Worm (Caenorhabditis elegans) whole organism, L4 larva: ENCODE results near the gene msp-78.

Source experiments
- D1046.2 ChIP-seq: fragments of 200-800 bp; sonication (Bioruptor generic); IDR thresholded peaks from 2 replicates; pipeline ENCODE4 v1.3.6; 2022; ENCODE audit warnings: missing genetic modification characterization, missing compliant biosample characterization
- T20F7.1 ChIP-seq: fragments of 200-800 bp; sonication (Bioruptor generic); optimal IDR thresholded peaks from 2 replicates; lab custom pipeline; 2018; ENCODE audit warnings: mild to moderate bottlenecking, missing genetic modification characterization, missing compliant biosample characterization
- Y105C5A.15 ChIP-seq: fragments of 200-800 bp; sonication (Bioruptor generic); IDR thresholded peaks from 2 replicates; pipeline ENCODE4 v1.3.6; 2022; ENCODE audit warnings: missing genetic modification characterization, missing compliant biosample characterization
- aly-2 ChIP-seq: sonication (generic microtip); optimal IDR thresholded peaks from 2 replicates; lab custom pipeline; 2018; ENCODE audit warnings: missing biosample characterization, missing genetic modification characterization
- attf-4 ChIP-seq: sonication (generic microtip); optimal IDR thresholded peaks from 3 replicates; lab custom pipeline; 2017; ENCODE audit warnings: missing biosample characterization, missing genetic modification characterization
- ceh-44 ChIP-seq: fragments of 200-800 bp; sonication (Bioruptor generic); IDR thresholded peaks from 2 replicates; pipeline ENCODE4 v1.3.6; 2022; ENCODE audit warnings: missing genetic modification reagents, missing genetic modification characterization, missing compliant biosample characterization
- ceh-82 ChIP-seq: sonication (generic microtip); optimal IDR thresholded peaks from 2 replicates; lab custom pipeline; 2017; ENCODE audit warnings: missing biosample characterization, missing genetic modification characterization
- ces-1 ChIP-seq: fragments of 150-350 bp; sonication (generic microtip); optimal IDR thresholded peaks from 4 replicates; lab custom pipeline; 2014; ENCODE audit warnings: missing biosample characterization, missing genetic modification reagents, missing genetic modification characterization
- ctbp-1 ChIP-seq: fragments of 200-800 bp; sonication (Bioruptor generic); IDR thresholded peaks from 2 replicates; pipeline ENCODE4 v1.3.6; 2022; ENCODE audit warnings: missing genetic modification reagents, missing genetic modification characterization, missing compliant biosample characterization
- daf-16 ChIP-seq, 3 experiments: sonication (generic microtip); optimal IDR thresholded peaks; 2 replicates each; lab custom pipeline; 2016 to 2017; ENCODE audit warnings: missing genetic modification characterization in 3 of 3, missing genetic modification reagents in 3 of 3, mild to moderate bottlenecking in 2 of 3, missing compliant biosample characterization in 2 of 3, missing biosample characterization in 1 of 3, moderate library complexity in 1 of 3
- dmd-6 ChIP-seq: fragments of 200-800 bp; sonication (Bioruptor generic); IDR thresholded peaks from 2 replicates; pipeline ENCODE4 v1.3.6; 2022; ENCODE audit warnings: missing genetic modification reagents, missing genetic modification characterization, missing compliant biosample characterization
- dmd-9 ChIP-seq: fragments of 200-800 bp; sonication (Bioruptor generic); IDR thresholded peaks from 2 replicates; pipeline ENCODE4 v1.3.6; 2022; ENCODE audit warnings: missing genetic modification reagents, missing genetic modification characterization, missing compliant biosample characterization
- dpl-1 ChIP-seq: fragments of 150-350 bp; optimal IDR thresholded peaks from 2 replicates; lab custom pipeline; 2014; ENCODE audit warnings: missing biosample characterization, missing genetic modification reagents, missing genetic modification characterization
- dve-1 ChIP-seq: sonication (generic microtip); optimal IDR thresholded peaks from 2 replicates; lab custom pipeline; 2017; ENCODE audit warnings: antibody characterized with exemption, mild to moderate bottlenecking, missing genetic modification characterization, missing compliant biosample characterization; ENCODE audit not compliant: insufficient read depth
- gei-8 ChIP-seq: fragments of 200-800 bp; sonication (Bioruptor generic); optimal IDR thresholded peaks from 2 replicates; lab custom pipeline; 2018; ENCODE audit warnings: mild to moderate bottlenecking, missing genetic modification characterization, missing compliant biosample characterization
- hif-1 ChIP-seq, 2 experiments: sonication (generic microtip); optimal IDR thresholded peaks; 2 replicates each; lab custom pipeline; 2016 to 2017; ENCODE audit warnings: missing compliant biosample characterization in 2 of 2, missing genetic modification characterization in 2 of 2, missing genetic modification reagents in 2 of 2, missing genotype in 2 of 2, mild to moderate bottlenecking in 1 of 2
- hlh-11 ChIP-seq: fragments of 200-800 bp; sonication (Bioruptor generic); optimal IDR thresholded peaks from 2 replicates; lab custom pipeline; 2018; ENCODE audit warnings: mild to moderate bottlenecking, missing genetic modification characterization, missing compliant biosample characterization
- hlh-30 ChIP-seq: sonication (generic microtip); optimal IDR thresholded peaks from 2 replicates; lab custom pipeline; 2017; ENCODE audit warnings: antibody characterized with exemption, mild to moderate bottlenecking, missing genetic modification characterization, missing compliant biosample characterization; ENCODE audit not compliant: insufficient read depth
- hmg-1.1 ChIP-seq: fragments of 200-800 bp; sonication (Bioruptor generic); IDR thresholded peaks from 2 replicates; pipeline ENCODE4 v1.3.6; 2022; ENCODE audit warnings: missing genetic modification reagents, missing genetic modification characterization, missing compliant biosample characterization
- jun-1 ChIP-seq: fragments of 150-350 bp; optimal IDR thresholded peaks from 2 replicates; lab custom pipeline; 2014; ENCODE audit warnings: missing biosample characterization, missing genetic modification reagents, missing genetic modification characterization
- lin-38 ChIP-seq: fragments of 200-800 bp; sonication (Bioruptor generic); IDR thresholded peaks from 2 replicates; pipeline ENCODE4 v1.3.6; 2022; ENCODE audit warnings: missing genetic modification reagents, missing genetic modification characterization, missing compliant biosample characterization
- lin-39 ChIP-seq: fragments of 150-350 bp; optimal IDR thresholded peaks from 2 replicates; lab custom pipeline; 2014; ENCODE audit warnings: missing biosample characterization, missing genetic modification reagents, missing genetic modification characterization
- lsy-2 ChIP-seq, 2 experiments: fragments of 150-350 bp in 1 of 2; sonication (generic microtip) in 1 of 2; optimal IDR thresholded peaks; 2 replicates each; lab custom pipeline; 2014 to 2017; ENCODE audit warnings: missing biosample characterization in 2 of 2, missing genetic modification characterization in 2 of 2
- mes-2 ChIP-seq: sonication (generic microtip); optimal IDR thresholded peaks from 2 replicates; lab custom pipeline; 2016; ENCODE audit warnings: missing genotype, mild to moderate bottlenecking, missing genetic modification characterization, missing compliant biosample characterization; ENCODE audit not compliant: poor library complexity, severe bottlenecking
- mxl-2 ChIP-seq: fragments of 200-800 bp; sonication (Bioruptor generic); conservative IDR thresholded peaks from 2 replicates; pipeline ENCODE4 v1.3.6; 2022; ENCODE audit warnings: missing genetic modification reagents, missing genetic modification characterization, missing compliant biosample characterization
- nhr-11 ChIP-seq: fragments of 150-350 bp; optimal IDR thresholded peaks from 2 replicates; lab custom pipeline; 2014; ENCODE audit warnings: missing biosample characterization, missing genetic modification characterization
- nhr-237 ChIP-seq: sonication (generic microtip); optimal IDR thresholded peaks from 2 replicates; lab custom pipeline; 2017; ENCODE audit warnings: missing biosample characterization, missing genetic modification characterization
- nhr-28 ChIP-seq: fragments of 150-350 bp; optimal IDR thresholded peaks from 2 replicates; lab custom pipeline; 2014; ENCODE audit warnings: missing biosample characterization, missing genetic modification characterization
- nhr-48 ChIP-seq: sonication (generic microtip); optimal IDR thresholded peaks from 2 replicates; lab custom pipeline; 2016; ENCODE audit warnings: mild to moderate bottlenecking, missing genetic modification characterization, missing compliant biosample characterization
- nhr-77 ChIP-seq: fragments of 150-350 bp; optimal IDR thresholded peaks from 2 replicates; lab custom pipeline; 2014; ENCODE audit warnings: missing biosample characterization, missing genetic modification characterization
- pha-4 ChIP-seq, 2 experiments: fragments of 150-350 bp in 1 of 2; fragments of 200-800 bp in 1 of 2; sonication (Bioruptor generic) in 1 of 2; IDR thresholded peaks in 1 of 2; optimal IDR thresholded peaks in 1 of 2; 2 replicates each; pipeline versions ENCODE4 v1.3.6 to Lab custom; 2014 to 2022; ENCODE audit warnings: missing genetic modification characterization in 2 of 2, missing genetic modification reagents in 2 of 2, missing biosample characterization in 1 of 2, missing compliant biosample characterization in 1 of 2
- php-3 ChIP-seq: fragments of 200-800 bp; sonication (Bioruptor generic); IDR thresholded peaks from 2 replicates; pipeline ENCODE4 v1.3.6; 2022; ENCODE audit warnings: missing genetic modification reagents, missing genetic modification characterization, missing compliant biosample characterization
- pqm-1 ChIP-seq: sonication (generic microtip); optimal IDR thresholded peaks from 2 replicates; lab custom pipeline; 2017; ENCODE audit warnings: missing biosample characterization, missing genetic modification characterization
- snpc-4 ChIP-seq: fragments of 150-350 bp; optimal IDR thresholded peaks from 2 replicates; lab custom pipeline; 2014; ENCODE audit warnings: missing biosample characterization, missing genetic modification characterization
- unc-130 ChIP-seq: sonication (generic microtip); optimal IDR thresholded peaks from 2 replicates; lab custom pipeline; 2016; ENCODE audit warnings: missing genetic modification reagents, missing genetic modification characterization, missing compliant biosample characterization
- unc-62 ChIP-seq, 3 experiments: fragments of 150-350 bp in 1 of 3; sonication (generic microtip); optimal IDR thresholded peaks in 2 of 3; peaks in 1 of 3; 1 replicate in 1 of 3; 2 replicates in 2 of 3; lab custom pipeline; 2014 to 2017; ENCODE audit warnings: missing biosample characterization in 3 of 3, missing genetic modification characterization in 3 of 3, missing genetic modification reagents in 3 of 3, missing genotype in 1 of 3
- vab-7 ChIP-seq: fragments of 200-800 bp; sonication (Bioruptor generic); IDR thresholded peaks from 2 replicates; pipeline ENCODE4 v1.3.6; 2022; ENCODE audit warnings: missing genetic modification reagents, missing genetic modification characterization, missing compliant biosample characterization
- ztf-11 ChIP-seq: fragments of 150-350 bp; optimal IDR thresholded peaks from 2 replicates; lab custom pipeline; 2014; ENCODE audit warnings: missing biosample characterization, missing genetic modification characterization
- ztf-7 ChIP-seq: fragments of 150-350 bp; optimal IDR thresholded peaks from 2 replicates; lab custom pipeline; 2014; ENCODE audit warnings: missing biosample characterization, missing genetic modification characterization

msp-78 gene

DNA sequence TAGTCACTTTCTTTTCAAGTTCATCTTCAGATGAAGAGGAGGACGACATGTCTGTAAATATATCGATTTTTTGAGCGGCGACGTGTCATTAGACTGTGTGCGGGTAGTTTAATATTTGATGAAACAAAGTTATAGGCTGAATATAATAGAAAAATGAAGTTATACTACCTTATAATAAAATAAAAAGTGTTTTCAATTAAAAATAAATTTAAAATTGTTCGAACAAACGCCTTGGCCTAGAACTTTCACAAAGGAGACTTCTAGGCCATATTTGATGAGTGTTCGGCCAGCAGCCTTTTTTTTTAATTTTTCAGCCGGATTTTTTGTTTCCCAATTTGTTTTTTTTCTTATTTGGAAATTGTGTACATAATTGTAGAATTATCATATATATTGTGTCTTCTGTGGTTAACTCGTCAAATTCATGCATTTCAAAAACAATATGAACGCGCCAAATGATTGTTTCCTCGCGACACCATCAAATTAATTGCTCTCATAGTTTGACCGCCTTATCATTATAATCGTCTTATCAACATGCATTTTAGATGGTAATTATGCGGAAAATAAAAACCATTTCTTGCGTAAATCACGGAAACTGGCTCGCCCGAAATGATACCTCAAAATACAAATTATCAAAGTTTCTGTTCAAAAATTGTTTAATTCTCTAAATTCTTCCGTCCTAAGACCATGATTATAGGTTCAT, 27.6 kb downstream of the msp-78 start, which contains the start of gene T13F2.2:
Gene T13F2.2 (minus strand): TSS at position 51 of the 700 bp plus-strand sequence.
- TF ChIP-seq hif-1 (tag; optimal IDR thresholded peaks at IDR 0.05; lab: Kevin White, UChicago) (peak in 1 of 2 experiments; percentile 5), unc-130 (GFP tag; lab: Kevin White, UChicago) (peak; percentile 46), dpl-1 (GFP tag; lab: Kevin White, UChicago) (peak; percentile 23), lin-38 (GFP tag; lab: Robert Waterston, UW) (0 out of 2 replicates have a peak, but pooled peaks have one; percentile 16), nhr-11 (no peak), ztf-11 (tag; lab: Kevin White, UChicago) (no peak), aly-2 (tag; lab: Kevin White, UChicago) (no peak), attf-4 (tag; lab: Kevin White, UChicago) (no peak), hlh-11 (tag; lab: Kevin White, UChicago) (peak; percentile 59), php-3 (peak; percentile 95), dmd-6 (GFP tag; lab: Robert Waterston, UW) (peak; percentile 70; the same call in 1 of the 2 replicates), unc-62 (GFP tag; optimal IDR thresholded peaks at IDR 0.05 in 1 of 2; lab: Kevin White, UChicago) (peak in 1 of 2 experiments; percentile 2), unc-62 (tag; optimal IDR thresholded peaks at IDR 0.05; lab: Kevin White, UChicago) (no peak), daf-16 (GFP tag; optimal IDR thresholded peaks at IDR 0.05; lab: Kevin White, UChicago) (no peak), daf-16 (tag; optimal IDR thresholded peaks at IDR 0.05; lab: Kevin White, UChicago) (peak; percentile 86), mes-2 (peak; percentile 73), ztf-7 (tag; lab: Kevin White, UChicago) (no peak), nhr-28 (tag; lab: Kevin White, UChicago) (peak; percentile 72), gei-8 (GFP tag; lab: Kevin White, UChicago) (no peak), nhr-77 (tag; lab: Kevin White, UChicago) (peak; percentile 11), pqm-1 (tag; lab: Kevin White, UChicago) (peak; percentile 86), dve-1 (tag; lab: Kevin White, UChicago) (peak; percentile 58), lsy-2 (tag; optimal IDR thresholded peaks at IDR 0.05; lab: Kevin White, UChicago) (peak in 1 of 2 experiments; percentile 15), dmd-9 (GFP tag; lab: Robert Waterston, UW) (no peak)

DNA sequence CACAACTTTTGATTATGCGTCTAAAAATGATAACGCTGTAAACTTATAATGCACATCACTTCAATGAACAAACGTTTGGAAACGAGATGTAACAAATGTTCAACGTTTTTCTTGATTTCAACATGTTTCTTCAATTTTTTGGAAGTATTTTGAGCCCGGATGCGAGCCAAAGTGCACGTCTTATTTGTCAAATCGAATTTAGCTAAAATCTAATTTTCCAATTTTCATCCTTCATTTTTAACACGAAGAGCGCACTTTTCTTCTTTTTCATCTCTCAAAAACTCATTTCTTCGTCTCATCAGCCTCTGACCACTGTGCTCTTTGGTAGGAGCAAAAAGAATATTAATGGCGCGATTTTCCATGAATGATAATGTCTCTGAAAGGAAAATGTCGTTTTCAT, 28.5 kb downstream of the msp-78 start:
- TF ChIP-seq nhr-28 (tag; lab: Kevin White, UChicago), result no peak
- no peak for TF ChIP-seq nhr-11
- peak; percentile 61; the same call in 1 of the 2 replicates for TF ChIP-seq ctbp-1
- no peak for TF ChIP-seq daf-16 (GFP tag; optimal IDR thresholded peaks at IDR 0.05; lab: Kevin White, UChicago)
- TF ChIP-seq daf-16 (tag; optimal IDR thresholded peaks at IDR 0.05; lab: Kevin White, UChicago), result peak; percentile 32
- peak; percentile 92 for TF ChIP-seq ces-1 (GFP tag; lab: Kevin White, UChicago)
- TF ChIP-seq mes-2, result peak; percentile 4
- TF ChIP-seq dmd-6 (GFP tag; lab: Robert Waterston, UW), result 0 out of 2 replicates have a peak, but pooled peaks have one; percentile 37
- no peak for TF ChIP-seq jun-1
- peak; percentile 27 for TF ChIP-seq hlh-30
- TF ChIP-seq snpc-4 (tag; lab: Kevin White, UChicago), result no peak
- TF ChIP-seq nhr-48 (tag; lab: Kevin White, UChicago), result no peak
- no peak for TF ChIP-seq ceh-44

DNA sequence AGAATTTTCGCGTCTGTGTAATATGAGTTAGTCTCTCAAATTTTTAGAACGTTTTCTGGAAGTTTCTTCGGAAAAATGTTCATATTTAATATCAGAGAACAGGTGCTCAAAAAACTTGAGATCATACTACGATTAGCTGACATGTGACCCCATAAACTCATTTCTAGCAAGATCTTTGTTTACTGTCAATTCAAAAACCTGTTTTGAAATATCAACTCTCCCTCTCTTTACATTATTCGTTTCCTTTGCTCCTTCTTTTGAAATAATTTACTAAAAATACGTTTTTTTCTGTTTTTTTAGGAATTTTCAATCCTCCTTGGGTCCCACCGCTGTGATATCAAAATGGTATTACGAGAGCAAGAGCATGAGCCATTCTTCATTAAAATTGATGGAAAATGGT, 29.3 kb downstream of the msp-78 start, which contains the start of gene fat-4:
Gene fat-4 (plus strand): TSS at position 301 of the 400 bp plus-strand sequence.
- TF ChIP-seq lin-39 (tag; lab: Kevin White, UChicago) (no peak), nhr-237 (no peak)

DNA sequence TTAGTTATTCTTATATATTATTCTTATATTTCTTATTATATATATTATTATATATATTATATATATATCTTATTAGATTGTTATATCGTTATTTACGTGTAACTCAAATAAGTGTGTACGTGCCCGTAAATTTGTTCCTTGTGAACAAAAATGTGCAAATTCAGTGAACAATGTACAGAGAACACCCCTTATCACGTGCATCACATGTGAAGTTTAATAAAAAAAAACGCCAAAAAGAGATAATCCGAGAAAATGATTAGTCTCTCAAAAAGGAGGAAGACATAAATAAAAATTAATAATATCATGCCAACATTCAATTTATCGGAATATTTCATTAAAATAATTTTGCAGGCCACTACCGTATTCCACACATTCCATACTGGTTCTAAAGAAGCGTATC, 29.8 kb downstream of the msp-78 start:
- TF ChIP-seq nhr-77 (tag; lab: Kevin White, UChicago) (no peak), dmd-9 (GFP tag; lab: Robert Waterston, UW) (no peak), lin-39 (tag; lab: Kevin White, UChicago) (no peak), lsy-2 (tag; optimal IDR thresholded peaks at IDR 0.05; lab: Kevin White, UChicago) (peak in 1 of 2 experiments; percentile 4), ztf-11 (tag; lab: Kevin White, UChicago) (no peak), ctbp-1 (no peak), T20F7.1 (GFP tag; lab: Kevin White, UChicago) (peak; percentile 28), dmd-6 (GFP tag; lab: Robert Waterston, UW) (peak; percentile 24; the same call in 1 of the 2 replicates), daf-16 (GFP tag; optimal IDR thresholded peaks at IDR 0.05; lab: Kevin White, UChicago) (no peak), daf-16 (tag; optimal IDR thresholded peaks at IDR 0.05; lab: Kevin White, UChicago) (peak; percentile 53), hlh-30 (peak; percentile 42), vab-7 (GFP tag; lab: Robert Waterston, UW) (no peak), dve-1 (tag; lab: Kevin White, UChicago) (peak; percentile 41), D1046.2 (GFP tag; lab: Robert Waterston, UW) (no peak), ces-1 (GFP tag; lab: Kevin White, UChicago) (no peak), hmg-1.1 (no peak), pha-4 (GFP tag; IDR thresholded peaks at IDR 0.05; lab: Robert Waterston, UW) (no peak), pha-4 (tag; optimal IDR thresholded peaks at IDR 0.05; lab: Kevin White, UChicago) (no peak), Y105C5A.15 (no peak), ceh-82 (tag; lab: Kevin White, UChicago) (no peak), mxl-2 (GFP tag; lab: Robert Waterston, UW) (peak; percentile 93), nhr-28 (tag; lab: Kevin White, UChicago) (no peak), hlh-11 (tag; lab: Kevin White, UChicago) (peak; percentile 55)
